Worm (Caenorhabditis elegans) whole organism, mixed stage, embryonic: ENCODE data around the gene srt-53.

Experiments
- drap-1 ChIP-seq: fragments of 200-800 bp; sonication (Bioruptor generic); optimal IDR thresholded peaks from 3 replicates; lab custom pipeline; 2018; ENCODE audit warnings: mild to moderate bottlenecking, missing genetic modification characterization, missing compliant biosample characterization
- elt-3 ChIP-seq: fragments of 150-350 bp; optimal IDR thresholded peaks from 2 replicates; lab custom pipeline; 2014; ENCODE audit warnings: missing biosample characterization, missing genetic modification characterization
- mep-1 ChIP-seq: fragments of 150-350 bp; optimal IDR thresholded peaks from 2 replicates; lab custom pipeline; 2017; ENCODE audit warnings: missing biosample characterization, missing genetic modification reagents, missing genetic modification characterization, inconsistent platforms
- pha-4 ChIP-seq: fragments of 150-350 bp; optimal IDR thresholded peaks from 2 replicates; lab custom pipeline; 2018; ENCODE audit warnings: missing biosample characterization, missing genetic modification reagents, missing genetic modification characterization
- unc-62 ChIP-seq: fragments of 150-350 bp; optimal IDR thresholded peaks from 2 replicates; lab custom pipeline; 2014; ENCODE audit warnings: missing biosample characterization, missing genetic modification reagents, missing genetic modification characterization

- TF ChIP-seq drap-1 (GFP tag; lab: Kevin White, UChicago) (no peak), unc-62 (no peak), pha-4 (tag; lab: Kevin White, UChicago) (no peak), elt-3 (tag; lab: Kevin White, UChicago) (no peak), mep-1 (no peak)
Observed at ce11 chrV:7964429-7964828, 24.2 kb upstream of the srt-53 start.
